Worm (Caenorhabditis elegans) whole organism, L3 larva: ENCODE data around the gene npp-19.
A peak's percentile ranks its signal among the peaks of the same experiment; 100 is the strongest.

Experiments
- R02D3.7 ChIP-seq: fragments of 150-350 bp; optimal IDR thresholded peaks from 2 replicates; lab custom pipeline; 2014; ENCODE audit warnings: missing biosample characterization, missing genetic modification characterization
- ZK546.5 ChIP-seq: sonication (generic microtip); optimal IDR thresholded peaks from 2 replicates; lab custom pipeline; 2017; ENCODE audit warnings: missing biosample characterization, missing genetic modification characterization
- aly-2 ChIP-seq: fragments of 150-350 bp; optimal IDR thresholded peaks from 2 replicates; lab custom pipeline; 2014; ENCODE audit warnings: missing biosample characterization, missing genetic modification characterization
- ama-1 ChIP-seq: fragments of 150-350 bp; optimal IDR thresholded peaks from 2 replicates; lab custom pipeline; 2018
- ceh-16 ChIP-seq: sonication (generic microtip); optimal IDR thresholded peaks from 2 replicates; lab custom pipeline; 2017; ENCODE audit warnings: missing biosample characterization, missing genetic modification characterization
- ceh-28 ChIP-seq: fragments of 150-350 bp; optimal IDR thresholded peaks from 2 replicates; lab custom pipeline; 2014; ENCODE audit warnings: missing biosample characterization, missing genetic modification reagents, missing genetic modification characterization
- ceh-82 ChIP-seq: fragments of 150-350 bp; optimal IDR thresholded peaks from 2 replicates; lab custom pipeline; 2014; ENCODE audit warnings: missing biosample characterization, missing genetic modification characterization
- daf-12 ChIP-seq: fragments of 150-350 bp; optimal IDR thresholded peaks from 2 replicates; lab custom pipeline; 2014; ENCODE audit warnings: missing biosample characterization, missing genetic modification reagents, missing genetic modification characterization
- egl-5 ChIP-seq: fragments of 150-350 bp; optimal IDR thresholded peaks from 2 replicates; lab custom pipeline; 2017; ENCODE audit warnings: missing biosample characterization, missing genetic modification reagents, missing genetic modification characterization, inconsistent platforms
- elt-1 ChIP-seq: fragments of 150-350 bp; optimal IDR thresholded peaks from 2 replicates; lab custom pipeline; 2014; ENCODE audit warnings: missing biosample characterization, missing genetic modification characterization
- elt-2 ChIP-seq: sonication (generic microtip); optimal IDR thresholded peaks from 2 replicates; lab custom pipeline; 2016; ENCODE audit warnings: missing genetic modification reagents, mild to moderate bottlenecking, missing genetic modification characterization, missing compliant biosample characterization
- eor-1 ChIP-seq, 2 experiments: fragments of 150-350 bp; optimal IDR thresholded peaks; 2 replicates each; lab custom pipeline; 2014 to 2018; ENCODE audit warnings: missing biosample characterization in 2 of 2, missing genetic modification characterization in 2 of 2
- fkh-10 ChIP-seq: sonication (generic microtip); optimal IDR thresholded peaks from 2 replicates; lab custom pipeline; 2017; ENCODE audit warnings: missing biosample characterization, missing genetic modification reagents, missing genetic modification characterization
- hmg-11 ChIP-seq: sonication (generic microtip); optimal IDR thresholded peaks from 2 replicates; lab custom pipeline; 2016; ENCODE audit warnings: missing genetic modification characterization, missing compliant biosample characterization
- lin-15B ChIP-seq: fragments of 150-350 bp; optimal IDR thresholded peaks from 2 replicates; lab custom pipeline; 2014; ENCODE audit warnings: missing biosample characterization, missing genetic modification characterization
- mdl-1 ChIP-seq: fragments of 150-350 bp; optimal IDR thresholded peaks from 2 replicates; lab custom pipeline; 2014; ENCODE audit warnings: missing biosample characterization, missing genetic modification characterization
- nfya-1 ChIP-seq: sonication (generic microtip); optimal IDR thresholded peaks from 2 replicates; lab custom pipeline; 2017; ENCODE audit warnings: missing genetic modification characterization, mild to moderate bottlenecking, missing compliant biosample characterization, antibody characterized with exemption, moderate library complexity; ENCODE audit not compliant: insufficient read depth
- nhr-12 ChIP-seq: fragments of 150-350 bp; optimal IDR thresholded peaks from 2 replicates; lab custom pipeline; 2014; ENCODE audit warnings: missing biosample characterization, missing genetic modification characterization
- nhr-237 ChIP-seq: fragments of 150-350 bp; optimal IDR thresholded peaks from 2 replicates; lab custom pipeline; 2014; ENCODE audit warnings: missing biosample characterization, missing genetic modification characterization
- nhr-28 ChIP-seq: fragments of 150-350 bp; optimal IDR thresholded peaks from 2 replicates; lab custom pipeline; 2014; ENCODE audit warnings: missing biosample characterization, missing genetic modification characterization
- nhr-43 ChIP-seq: sonication (generic microtip); optimal IDR thresholded peaks from 2 replicates; lab custom pipeline; 2016; ENCODE audit warnings: mild to moderate bottlenecking, missing genetic modification characterization, missing compliant biosample characterization; ENCODE audit not compliant: poor library complexity, severe bottlenecking
- nhr-67 ChIP-seq: fragments of 150-350 bp; optimal IDR thresholded peaks from 2 replicates; lab custom pipeline; 2014; ENCODE audit warnings: missing biosample characterization, missing genetic modification characterization
- nhr-77 ChIP-seq: fragments of 150-350 bp; optimal IDR thresholded peaks from 2 replicates; lab custom pipeline; 2014; ENCODE audit warnings: missing biosample characterization, missing genetic modification characterization
- pqm-1 ChIP-seq: fragments of 150-350 bp; optimal IDR thresholded peaks from 2 replicates; lab custom pipeline; 2017; ENCODE audit warnings: missing biosample characterization, missing genetic modification characterization, inconsistent platforms
- sea-2 ChIP-seq: fragments of 150-350 bp; sonication (generic microtip); optimal IDR thresholded peaks from 4 replicates; lab custom pipeline; 2014; ENCODE audit warnings: missing biosample characterization, missing genetic modification reagents, missing genetic modification characterization
- snpc-4 ChIP-seq: fragments of 150-350 bp; optimal IDR thresholded peaks from 2 replicates; lab custom pipeline; 2014; ENCODE audit warnings: missing biosample characterization, missing genetic modification characterization
- unc-39 ChIP-seq: sonication (generic microtip); optimal IDR thresholded peaks from 4 replicates; lab custom pipeline; 2017; ENCODE audit warnings: missing biosample characterization, missing genetic modification characterization
- unc-62 ChIP-seq: fragments of 150-350 bp; sonication (generic microtip); optimal IDR thresholded peaks from 4 replicates; lab custom pipeline; 2014; ENCODE audit warnings: missing biosample characterization, missing genetic modification reagents, missing genetic modification characterization
- zag-1 ChIP-seq: fragments of 150-350 bp; optimal IDR thresholded peaks from 2 replicates; lab custom pipeline; 2014; ENCODE audit warnings: missing biosample characterization, missing genetic modification characterization
- ztf-11 ChIP-seq: fragments of 150-350 bp; optimal IDR thresholded peaks from 2 replicates; lab custom pipeline; 2014; ENCODE audit warnings: missing biosample characterization, missing genetic modification characterization
- ztf-4 ChIP-seq: fragments of 150-350 bp; optimal IDR thresholded peaks from 2 replicates; lab custom pipeline; 2014; ENCODE audit warnings: missing biosample characterization, missing genetic modification characterization

Gene npp-19

DNA sequence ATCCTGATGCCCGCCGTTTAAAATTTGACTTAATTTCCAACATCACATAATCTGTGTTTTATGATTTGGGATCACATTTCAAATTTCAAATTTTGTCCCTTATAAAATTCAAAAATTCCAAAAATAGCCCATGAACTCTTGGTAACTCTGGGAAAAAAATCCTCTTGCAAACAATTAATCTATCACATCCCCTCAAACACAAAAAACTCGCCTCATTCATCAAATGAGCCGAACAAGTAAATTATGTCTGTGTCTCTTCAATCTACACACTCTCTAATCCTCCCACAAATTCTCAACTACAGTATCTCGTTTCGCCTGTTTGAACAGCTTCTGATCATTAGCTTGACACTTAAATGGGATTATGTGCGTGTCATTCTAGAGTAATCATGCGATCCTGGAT, 12.4 kb upstream of the npp-19 start, which contains the start of gene msrp-7:
TSS of gene msrp-7 (plus strand) at position 301 of the 400 bp plus-strand sequence.
- TF ChIP-seq ceh-28 (no peak), ZK546.5 (no peak), elt-1 (tag; lab: Kevin White, UChicago) (no peak), lin-15B (tag; lab: Kevin White, UChicago) (no peak), nhr-43 (tag; lab: Kevin White, UChicago) (no peak), aly-2 (tag; lab: Kevin White, UChicago) (no peak), R02D3.7 (tag; lab: Kevin White, UChicago) (no peak), fkh-10 (GFP tag; lab: Kevin White, UChicago) (no peak), nhr-67 (tag; lab: Kevin White, UChicago) (no peak), elt-2 (tag; lab: Kevin White, UChicago) (no peak), eor-1 (tag; optimal IDR thresholded peaks at IDR 0.05; lab: Kevin White, UChicago) (no peak), unc-62 (no peak), ama-1 (lab: Kevin White, UChicago) (no peak), sea-2 (GFP tag; lab: Kevin White, UChicago) (no peak), ztf-11 (no peak), zag-1 (tag; lab: Kevin White, UChicago) (no peak), ceh-82 (no peak)

ce11 chrII:10808708-10809343, 10.5 kb upstream of the npp-19 start, which contains the start of gene R06F6.14:
Gene R06F6.14, plus strand, starts transcription at chrII:10809293.
- TF ChIP-seq fkh-10 (GFP tag; lab: Kevin White, UChicago) (no peak), ceh-16 (tag; lab: Kevin White, UChicago) (no peak), ceh-28 (no peak), lin-15B (tag; lab: Kevin White, UChicago) (no peak), ztf-11 (no peak), hmg-11 (tag; lab: Kevin White, UChicago) (no peak), elt-2 (tag; lab: Kevin White, UChicago) (no peak), unc-62 (no peak), sea-2 (GFP tag; lab: Kevin White, UChicago) (no peak), nhr-12 (tag; lab: Kevin White, UChicago) (no peak), nhr-237 (tag; lab: Kevin White, UChicago) (no peak), R02D3.7 (tag; lab: Kevin White, UChicago) (no peak), nhr-67 (tag; lab: Kevin White, UChicago) (no peak), ztf-4 (no peak), daf-12 (tag; lab: Kevin White, UChicago) (no peak), nhr-28 (no peak), nhr-77 (tag; lab: Kevin White, UChicago) (no peak), unc-39 (tag; lab: Kevin White, UChicago) (no peak), eor-1 (tag; optimal IDR thresholded peaks at IDR 0.05; lab: Kevin White, UChicago) (no peak), nfya-1 (no peak)

- no peak for TF ChIP-seq egl-5 (tag; lab: Kevin White, UChicago)
- TF ChIP-seq eor-1 (tag; optimal IDR thresholded peaks at IDR 0.05; lab: Kevin White, UChicago) = no peak
- TF ChIP-seq snpc-4 (tag; lab: Kevin White, UChicago) = no peak
These were observed 7.2 kb upstream of the npp-19 start, which contains the start of gene ceh-62 for ce11 chrII:10805437-10805836. Gene ceh-62, plus strand, starts transcription at chrII:10805737.

DNA sequence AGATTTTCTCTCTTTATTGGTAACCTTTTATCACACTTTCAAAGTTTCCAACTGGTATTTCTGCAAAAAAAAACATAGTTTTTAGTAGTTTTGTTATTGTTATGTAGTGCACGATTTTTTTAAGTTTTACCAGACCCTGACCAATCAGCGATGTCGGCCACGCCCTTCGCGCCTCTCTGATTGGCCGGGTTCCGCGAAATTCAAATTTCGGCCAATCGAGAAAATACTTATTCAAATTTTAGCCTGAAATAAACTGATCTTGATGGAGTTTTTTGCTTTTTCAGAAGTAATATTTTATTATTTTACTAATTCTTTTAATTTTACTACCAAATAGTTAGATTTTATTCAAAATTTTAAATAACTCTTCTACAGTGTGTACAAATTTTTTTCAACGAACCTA, 6.6 kb upstream of the npp-19 start:
- TF ChIP-seq eor-1 (tag; optimal IDR thresholded peaks at IDR 0.05; lab: Kevin White, UChicago) = no peak
- peak; percentile 60 for TF ChIP-seq nfya-1

DNA sequence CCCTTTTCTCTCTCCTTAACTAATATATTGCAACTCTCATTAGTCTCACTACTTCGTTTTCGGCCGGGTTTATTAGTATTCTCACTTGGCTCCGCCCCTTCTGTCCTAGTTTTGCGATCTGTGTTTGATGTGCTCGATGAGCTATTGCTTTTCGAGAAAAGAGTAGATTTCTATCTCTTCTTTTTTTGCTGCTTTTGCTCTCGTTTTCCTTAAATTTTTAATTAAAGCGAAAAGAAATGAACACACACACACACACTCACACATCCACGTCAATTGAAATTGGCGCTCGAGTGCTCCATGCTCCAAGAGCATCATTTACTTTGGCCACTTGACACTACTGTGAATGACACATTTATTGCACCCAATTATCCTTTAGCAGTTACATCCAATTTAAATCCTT, 6.2 kb upstream of the npp-19 start:
- TF ChIP-seq ceh-16 (tag; lab: Kevin White, UChicago) (peak; percentile 9), nhr-77 (tag; lab: Kevin White, UChicago) (no peak), pqm-1 (tag; lab: Kevin White, UChicago) (no peak)

ce11 chrII:10800209-10800608, 1.9 kb upstream of the npp-19 start:
- TF ChIP-seq mdl-1 (tag; lab: Kevin White, UChicago) (no peak), nfya-1 (peak; percentile 4)
- TF ChIP-seq, all 47 proteins: peak for 1
